Fruit fly (Drosophila melanogaster) whole organism, embryonic: ENCODE measurements around the gene CG4653.

Experiments used
- Aef1 ChIP-seq: fragments of 200-800 bp; sonication (Bioruptor generic); IDR thresholded peaks from 3 replicates; pipeline ENCODE4 v1.3.6; 2022; ENCODE audit warnings: missing biosample characterization, missing genetic modification characterization
- Awh ChIP-seq: fragments of 200-800 bp; sonication (Bioruptor generic); IDR thresholded peaks from 2 replicates; pipeline ENCODE4, ENCODE4 v1.3.6; 2022; ENCODE audit warnings: missing biosample characterization, missing genetic modification characterization
- CG10267 ChIP-seq: fragments of 200-800 bp; sonication (Bioruptor generic); optimal IDR thresholded peaks from 2 replicates; lab custom pipeline; 2018; ENCODE audit warnings: missing biosample characterization, mild to moderate bottlenecking, missing genetic modification characterization, moderate library complexity
- CG10979 ChIP-seq: fragments of 200-800 bp; sonication (Bioruptor generic); optimal IDR thresholded peaks from 2 replicates; lab custom pipeline; 2018; ENCODE audit warnings: missing biosample characterization, mild to moderate bottlenecking, missing genetic modification characterization, moderate library complexity
- CG12659 ChIP-seq: fragments of 200-800 bp; sonication (Bioruptor generic); optimal IDR thresholded peaks from 3 replicates; lab custom pipeline; 2017; ENCODE audit warnings: mild to moderate bottlenecking, missing biosample characterization, missing genetic modification reagents, missing genetic modification characterization
- CG14014 ChIP-seq: fragments of 200-800 bp; sonication (Bioruptor generic); IDR thresholded peaks from 2 replicates; pipeline ENCODE4 v1.3.6; 2022; ENCODE audit warnings: missing biosample characterization, missing genetic modification characterization
- CG14710 ChIP-seq: fragments of 200-800 bp; sonication (Bioruptor generic); optimal IDR thresholded peaks from 3 replicates; lab custom pipeline; 2019; ENCODE audit warnings: missing biosample characterization, mild to moderate bottlenecking, missing genetic modification characterization, moderate library complexity
- CG18262 ChIP-seq: fragments of 200-800 bp; optimal IDR thresholded peaks from 3 replicates; lab custom pipeline; 2019; ENCODE audit warnings: missing biosample characterization, mild to moderate bottlenecking, missing genetic modification characterization, moderate library complexity
- CG2129 ChIP-seq: fragments of 200-800 bp; sonication (Bioruptor generic); IDR thresholded peaks from 2 replicates; pipeline ENCODE4 v1.3.6; 2022; ENCODE audit warnings: missing biosample characterization, missing genetic modification characterization; ENCODE audit not compliant: partially characterized antibody
- CG2678 ChIP-seq: fragments of 200-800 bp; sonication (Bioruptor generic); optimal IDR thresholded peaks from 3 replicates; lab custom pipeline; 2019; ENCODE audit warnings: missing biosample characterization, mild to moderate bottlenecking, missing genetic modification characterization, moderate library complexity
- CG31441 ChIP-seq: fragments of 200-800 bp; sonication (Bioruptor generic); IDR thresholded peaks from 2 replicates; pipeline ENCODE4 v1.3.6; 2022; ENCODE audit warnings: missing biosample characterization, missing genetic modification characterization
- CG34224 ChIP-seq: fragments of 200-800 bp; sonication (Bioruptor generic); IDR thresholded peaks from 3 replicates; pipeline ENCODE4 v1.3.6; 2022; ENCODE audit warnings: missing biosample characterization, missing genetic modification characterization; ENCODE audit not compliant: partially characterized antibody
- CG3847 ChIP-seq: fragments of 200-800 bp; sonication (Bioruptor generic); IDR thresholded peaks from 2 replicates; pipeline ENCODE4 v1.3.6; 2022; ENCODE audit warnings: missing biosample characterization, missing genetic modification characterization
- CG4424 ChIP-seq: fragments of 200-800 bp; sonication (Bioruptor generic); optimal IDR thresholded peaks from 3 replicates; lab custom pipeline; 2016; ENCODE audit warnings: missing biosample characterization, missing genetic modification characterization
- CG4617 ChIP-seq: fragments of 200-800 bp; sonication (Bioruptor generic); optimal IDR thresholded peaks from 3 replicates; lab custom pipeline; 2016; ENCODE audit warnings: missing biosample characterization, missing genetic modification characterization, borderline replicate concordance
- CG4707 ChIP-seq: fragments of 200-800 bp; sonication (Bioruptor generic); optimal IDR thresholded peaks from 2 replicates; lab custom pipeline; 2018; ENCODE audit warnings: missing biosample characterization, mild to moderate bottlenecking, missing genetic modification characterization, moderate library complexity
- CG4854 ChIP-seq: fragments of 200-800 bp; sonication (Bioruptor generic); optimal IDR thresholded peaks from 2 replicates; lab custom pipeline; 2016; ENCODE audit warnings: missing biosample characterization, missing genetic modification characterization, inconsistent platforms
- CG9437 ChIP-seq: fragments of 200-800 bp; sonication (Bioruptor generic); optimal IDR thresholded peaks from 2 replicates; lab custom pipeline; 2018; ENCODE audit warnings: missing biosample characterization, mild to moderate bottlenecking, missing genetic modification characterization
- CG9727 ChIP-seq: fragments of 200-800 bp; sonication (Bioruptor generic); optimal IDR thresholded peaks from 3 replicates; lab custom pipeline; 2017; ENCODE audit warnings: missing biosample characterization, mild to moderate bottlenecking, missing genetic modification characterization
- Dref ChIP-seq: fragments of 200-800 bp; sonication (Bioruptor generic); IDR thresholded peaks from 2 replicates; pipeline ENCODE4 v1.3.6; 2022; ENCODE audit warnings: missing biosample characterization, missing genetic modification characterization
- Gug ChIP-seq: fragments of 200-800 bp; sonication (Bioruptor generic); IDR thresholded peaks from 4 replicates; pipeline ENCODE4 v1.3.6; 2022; ENCODE audit warnings: missing biosample characterization, missing genetic modification characterization
- H2.0 ChIP-seq: fragments of 200-800 bp; sonication (Bioruptor generic); IDR thresholded peaks from 2 replicates; pipeline ENCODE4 v1.3.6; 2022; ENCODE audit warnings: missing biosample characterization, missing genetic modification characterization
- HmgD ChIP-seq: fragments of 200-800 bp; sonication (Bioruptor generic); optimal IDR thresholded peaks from 3 replicates; lab custom pipeline; 2016; ENCODE audit warnings: missing biosample characterization, missing genetic modification characterization
- Hmx ChIP-seq: fragments of 200-800 bp; sonication (Bioruptor generic); optimal IDR thresholded peaks from 2 replicates; lab custom pipeline; 2016; ENCODE audit warnings: missing biosample characterization, missing genetic modification characterization
- Hr78 ChIP-seq, 2 experiments: fragments of 200-800 bp in 1 of 2; fragments of >200 bp in 1 of 2; sonication (Bioruptor generic) in 1 of 2; optimal IDR thresholded peaks; 2 replicates each; lab custom pipeline; 2017 to 2019; ENCODE audit warnings: missing biosample characterization in 2 of 2, missing genetic modification characterization in 2 of 2, mild to moderate bottlenecking in 1 of 2, moderate library complexity in 1 of 2
- Hsf ChIP-seq: fragments of 200-800 bp; sonication (Bioruptor generic); optimal IDR thresholded peaks from 3 replicates; lab custom pipeline; 2016; ENCODE audit warnings: missing biosample characterization, missing genetic modification characterization
- Lhr ChIP-seq: fragments of 200-800 bp; sonication (Bioruptor generic); optimal IDR thresholded peaks from 3 replicates; lab custom pipeline; 2017; ENCODE audit warnings: mild to moderate bottlenecking, missing biosample characterization, missing genetic modification reagents, missing genetic modification characterization
- NC2α ChIP-seq: fragments of 200-800 bp; sonication (Bioruptor generic); optimal IDR thresholded peaks from 2 replicates; lab custom pipeline; 2016; ENCODE audit warnings: missing biosample characterization, missing genetic modification characterization
- Nf-YB ChIP-seq: fragments of 200-800 bp; sonication (Bioruptor generic); optimal IDR thresholded peaks from 3 replicates; lab custom pipeline; 2019; ENCODE audit warnings: missing biosample characterization, mild to moderate bottlenecking, missing genetic modification characterization, moderate library complexity
- Scr ChIP-seq: fragments of 200-800 bp; sonication (Bioruptor generic); IDR thresholded peaks from 2 replicates; pipeline ENCODE4 v1.3.6; 2022; ENCODE audit warnings: missing biosample characterization, missing genetic modification characterization; ENCODE audit not compliant: partially characterized antibody
- Sin3A ChIP-seq: fragments of >200 bp; optimal IDR thresholded peaks from 2 replicates; lab custom pipeline; 2018
- Sry-δ ChIP-seq: fragments of 200-800 bp; sonication (Bioruptor generic); optimal IDR thresholded peaks from 2 replicates; lab custom pipeline; 2016; ENCODE audit warnings: missing biosample characterization, missing genetic modification characterization
- Xrp1 ChIP-seq: fragments of 200-800 bp; sonication (Bioruptor generic); IDR thresholded peaks from 2 replicates; pipeline ENCODE4 v1.3.6; 2022; ENCODE audit warnings: missing biosample characterization, missing genetic modification characterization
- abd-A ChIP-seq: fragments of 200-800 bp; sonication (Bioruptor generic); optimal IDR thresholded peaks from 3 replicates; lab custom pipeline; 2019; ENCODE audit warnings: missing biosample characterization, mild to moderate bottlenecking, missing genetic modification characterization, moderate library complexity
- ac ChIP-seq: fragments of 200-800 bp; sonication (Bioruptor generic); optimal IDR thresholded peaks from 3 replicates; lab custom pipeline; 2017; ENCODE audit warnings: missing biosample characterization, mild to moderate bottlenecking, missing genetic modification characterization
- amos ChIP-seq: fragments of 200-800 bp; sonication (Bioruptor generic); IDR thresholded peaks from 2 replicates; pipeline ENCODE4 v1.3.6; 2022; ENCODE audit warnings: missing biosample characterization, missing genetic modification characterization; ENCODE audit not compliant: partially characterized antibody
- eve ChIP-seq, 2 experiments: fragments of >200 bp; optimal IDR thresholded peaks; 2 replicates each; lab custom pipeline; 2017; ENCODE audit warnings: missing biosample characterization in 2 of 2, missing genetic modification characterization in 2 of 2
- gfzf ChIP-seq: fragments of 200-800 bp; sonication (Bioruptor generic); optimal IDR thresholded peaks from 2 replicates; lab custom pipeline; 2016; ENCODE audit warnings: missing biosample characterization, mild to moderate bottlenecking, missing genetic modification characterization, moderate library complexity
- hb ChIP-seq: fragments of 200-800 bp; sonication (Bioruptor generic); IDR thresholded peaks from 3 replicates; pipeline ENCODE4 v1.3.6; 2022; ENCODE audit warnings: missing biosample characterization, missing genetic modification characterization; ENCODE audit not compliant: partially characterized antibody
- knrl ChIP-seq: fragments of 200-800 bp; sonication (Bioruptor generic); IDR thresholded peaks from 3 replicates; pipeline ENCODE4 v1.3.6; 2022; ENCODE audit warnings: missing biosample characterization, missing genetic modification characterization; ENCODE audit not compliant: partially characterized antibody
- mirr ChIP-seq: fragments of 200-800 bp; sonication (Bioruptor generic); optimal IDR thresholded peaks from 3 replicates; lab custom pipeline; 2018; ENCODE audit warnings: missing biosample characterization, mild to moderate bottlenecking, missing genetic modification characterization
- nom ChIP-seq: fragments of 200-800 bp; sonication (Bioruptor generic); optimal IDR thresholded peaks from 2 replicates; lab custom pipeline; 2017; ENCODE audit warnings: missing biosample characterization, missing genetic modification characterization, mild to moderate bottlenecking, moderate library complexity, missing genetic modification reagents
- odd ChIP-seq: fragments of 200-800 bp; sonication (Bioruptor generic); optimal IDR thresholded peaks from 2 replicates; lab custom pipeline; 2017; ENCODE audit warnings: missing biosample characterization, mild to moderate bottlenecking, missing genetic modification characterization
- pnt ChIP-seq: fragments of 200-800 bp; sonication (Bioruptor generic); optimal IDR thresholded peaks from 3 replicates; lab custom pipeline; 2016; ENCODE audit warnings: missing biosample characterization, missing genetic modification characterization
- pros ChIP-seq: fragments of 200-800 bp; sonication (Bioruptor generic); optimal IDR thresholded peaks from 3 replicates; lab custom pipeline; 2019; ENCODE audit warnings: missing biosample characterization, mild to moderate bottlenecking, missing genetic modification characterization, moderate library complexity
- shn ChIP-seq: fragments of 200-800 bp; sonication (Bioruptor generic); optimal IDR thresholded peaks from 3 replicates; lab custom pipeline; 2016; ENCODE audit warnings: missing biosample characterization, missing genetic modification characterization
- sima ChIP-seq: fragments of 200-800 bp; sonication (Bioruptor generic); optimal IDR thresholded peaks from 2 replicates; lab custom pipeline; 2016; ENCODE audit warnings: missing biosample characterization, missing genetic modification characterization
- tgo ChIP-seq: fragments of 200-800 bp; sonication (Bioruptor generic); IDR thresholded peaks from 3 replicates; pipeline ENCODE4 v1.3.6; 2022; ENCODE audit warnings: missing biosample characterization, missing genetic modification characterization
- tll ChIP-seq, 2 experiments: fragments of 200-800 bp in 1 of 2; fragments of >200 bp in 1 of 2; sonication (Bioruptor generic) in 1 of 2; optimal IDR thresholded peaks; 2 replicates each; lab custom pipeline; 2017 to 2019; ENCODE audit warnings: missing biosample characterization in 2 of 2, missing genetic modification characterization in 2 of 2, mild to moderate bottlenecking in 1 of 2, moderate library complexity in 1 of 2
- zfh1 ChIP-seq: fragments of 200-800 bp; sonication (Bioruptor generic); IDR thresholded peaks from 3 replicates; pipeline ENCODE4 v1.3.6; 2022; ENCODE audit warnings: missing biosample characterization, missing genetic modification characterization

The CG4653 gene

dm6 chrX:16654931-16655409 lies 48.9 kb upstream of the CG4653 start, which contains the start of the genes Nemp and r (continued):
- peak; percentile 80 for TF ChIP-seq Lhr (GFP tag; lab: Kevin White, UChicago)
- no peak for TF ChIP-seq Hsf (GFP tag; lab: Kevin White, UChicago)
- TF ChIP-seq amos (GFP tag; lab: Robert Waterston, UW) = peak; percentile 71
- no peak for TF ChIP-seq tgo (GFP tag; lab: Robert Waterston, UW)
- TF ChIP-seq abd-A (tag; lab: Kevin White, UChicago) = no peak
- TF ChIP-seq Xrp1 (GFP tag; lab: Robert Waterston, UW) = no peak
- no peak for TF ChIP-seq nom (GFP tag; lab: Kevin White, UChicago)
- TF ChIP-seq CG3847 (GFP tag; lab: Robert Waterston, UW) = no peak
- TF ChIP-seq CG4424 = no peak
- no peak for TF ChIP-seq Aef1 (GFP tag; lab: Robert Waterston, UW)
- TF ChIP-seq CG14710 (tag; lab: Kevin White, UChicago) = peak; percentile 71
- TF ChIP-seq pros (GFP tag; lab: Kevin White, UChicago) = no peak
- peak; percentile 57 for TF ChIP-seq CG10267 (tag; lab: Kevin White, UChicago)
- no peak for TF ChIP-seq H2.0 (GFP tag; lab: Robert Waterston, UW)
- peak; percentile 68 for TF ChIP-seq Dref
- TF ChIP-seq CG18262 (tag; lab: Kevin White, UChicago) = no peak
- TF ChIP-seq eve (GFP tag; optimal IDR thresholded peaks at IDR 0.05; lab: Kevin White, UChicago) = no peak
- TF ChIP-seq NC2α = no peak
- TF ChIP-seq gfzf (GFP tag; lab: Kevin White, UChicago) = peak; percentile 82
- TF ChIP-seq tll (GFP tag; optimal IDR thresholded peaks at IDR 0.05; lab: Kevin White, UChicago) = peak in 1 of 2 experiments; percentile 6
- no peak for TF ChIP-seq shn
- TF ChIP-seq CG10979 (tag; lab: Kevin White, UChicago) = no peak
- no peak for TF ChIP-seq CG14014 (GFP tag; lab: Robert Waterston, UW)
- TF ChIP-seq Awh (GFP tag; lab: Robert Waterston, UW) = no peak
- peak; percentile 43 for TF ChIP-seq CG2129 (GFP tag; lab: Robert Waterston, UW)
- TF ChIP-seq ac = no peak
- no peak for TF ChIP-seq CG2678 (tag; lab: Kevin White, UChicago)
- no peak for TF ChIP-seq CG4854
- TF ChIP-seq CG34224 (GFP tag; lab: Robert Waterston, UW) = 0 out of 3 replicates have a peak, but pooled peaks have one; percentile 19
- no peak for TF ChIP-seq odd (GFP tag; lab: Kevin White, UChicago)
- TF ChIP-seq Sry-δ (GFP tag; lab: Kevin White, UChicago) = peak; percentile 65
- TF ChIP-seq CG9727 (GFP tag; lab: Kevin White, UChicago) = no peak
- TF ChIP-seq hb (GFP tag; lab: Robert Waterston, UW) = peak; percentile 68; the same call in 1 of the 3 replicates
- TF ChIP-seq zfh1 (GFP tag; lab: Robert Waterston, UW) = no peak
- TF ChIP-seq CG12659 (GFP tag; lab: Kevin White, UChicago) = peak; percentile 57
- TF ChIP-seq Hmx (GFP tag; lab: Kevin White, UChicago) = no peak
- TF ChIP-seq CG9437 (GFP tag; lab: Kevin White, UChicago) = peak; percentile 100
- no peak for TF ChIP-seq Gug (GFP tag; lab: Robert Waterston, UW)
- TF ChIP-seq CG4617 (GFP tag; lab: Kevin White, UChicago) = peak; percentile 14
- TF ChIP-seq CG31441 (GFP tag; lab: Robert Waterston, UW) = peak; percentile 24; the same call in 1 of the 2 replicates
- peak; percentile 79 for TF ChIP-seq Scr (GFP tag; lab: Robert Waterston, UW)
- no peak for TF ChIP-seq CG4707 (GFP tag; lab: Kevin White, UChicago)
- no peak for TF ChIP-seq Hr78 (GFP tag; optimal IDR thresholded peaks at IDR 0.05; lab: Kevin White, UChicago)
- TF ChIP-seq sima (GFP tag; lab: Kevin White, UChicago) = no peak
- TF ChIP-seq mirr (GFP tag; lab: Kevin White, UChicago) = no peak
- TF ChIP-seq Sin3A (lab: Kevin White, UChicago) = peak; percentile 88
- TF ChIP-seq knrl (GFP tag; lab: Robert Waterston, UW) = peak; percentile 78
- no peak for TF ChIP-seq Nf-YB (GFP tag; lab: Kevin White, UChicago)
- TF ChIP-seq HmgD (GFP tag; lab: Kevin White, UChicago) = no peak
- no peak for TF ChIP-seq pnt (GFP tag; lab: Kevin White, UChicago)
